Worm (Caenorhabditis elegans): ENCODE data around the gene sna-2.

Gene sna-2

ce11 chrIV:9795250-9795649, 17.8 kb upstream of the sna-2 start:
- TF ChIP-seq mls-2 (tag; optimal IDR thresholded peaks at IDR 0.05) (no peak), nhr-2 (tag; optimal IDR thresholded peaks at IDR 0.05) (no peak), tbx-8 (GFP tag; optimal IDR thresholded peaks at IDR 0.05) (no peak), blmp-1 (tag; optimal IDR thresholded peaks at IDR 0.05) (no peak), snpc-4 (tag; optimal IDR thresholded peaks at IDR 0.05) (no peak), unc-120 (tag; optimal IDR thresholded peaks at IDR 0.05; ENCODE audit: poor library complexity, severe bottlenecking) (no peak), ceh-83 (GFP tag; optimal IDR thresholded peaks at IDR 0.05) (no peak), flh-1 (GFP tag; optimal IDR thresholded peaks at IDR 0.05) (no peak)

- TF ChIP-seq lin-32 (GFP tag; optimal IDR thresholded peaks at IDR 0.05) = no peak
- TF ChIP-seq cnd-1 (tag; optimal IDR thresholded peaks at IDR 0.05) = no peak
- TF ChIP-seq zip-8 (tag; optimal IDR thresholded peaks at IDR 0.05) = no peak
- TF ChIP-seq ztf-11 (tag; optimal IDR thresholded peaks at IDR 0.05) = no peak
- TF ChIP-seq unc-62 (GFP tag; optimal IDR thresholded peaks at IDR 0.05) = no peak
- no peak for TF ChIP-seq mep-1 (tag; optimal IDR thresholded peaks at IDR 0.05)
- no peak for TF ChIP-seq elt-1 (tag; optimal IDR thresholded peaks at IDR 0.05; ENCODE audit: borderline replicate concordance, insufficient read depth)
- no peak for TF ChIP-seq drap-1 (GFP tag; optimal IDR thresholded peaks at IDR 0.05)
These were observed 13.3 kb upstream of the sna-2 start for ce11 chrIV:9790708-9791107.

DNA sequence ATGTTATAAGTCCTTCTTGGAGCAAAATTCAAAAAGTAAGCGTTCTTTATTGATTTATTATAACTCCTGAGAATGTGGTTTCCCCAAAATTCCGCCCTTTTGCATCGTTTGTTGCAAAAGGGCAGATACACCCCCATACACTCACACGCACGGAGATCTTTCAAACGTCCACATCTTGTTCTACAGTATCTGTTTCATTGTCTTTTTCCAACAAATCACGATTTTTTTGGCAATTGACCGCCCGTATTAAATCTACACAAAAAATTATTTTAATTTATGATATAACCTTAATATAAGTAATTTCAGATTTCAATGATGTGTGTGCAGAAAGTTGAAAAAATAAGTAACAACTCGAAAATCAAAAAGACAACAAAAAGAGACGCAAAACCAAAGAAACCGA, 12.1 kb upstream of the sna-2 start, which contains the start of gene T13F2.4:
TSS of gene T13F2.4 (plus strand) at position 301 of the 400 bp plus-strand sequence.
- TF ChIP-seq M03D4.4 (tag; optimal IDR thresholded peaks at IDR 0.05) = no peak
- no peak for TF ChIP-seq ceh-43 (GFP tag; optimal IDR thresholded peaks at IDR 0.05)
- TF ChIP-seq hlh-1 (tag; optimal IDR thresholded peaks at IDR 0.05) = no peak
- TF ChIP-seq mls-2 (tag; optimal IDR thresholded peaks at IDR 0.05) = no peak
- TF ChIP-seq flh-1 (GFP tag; optimal IDR thresholded peaks at IDR 0.05) = no peak
- TF ChIP-seq nhr-2 (tag; optimal IDR thresholded peaks at IDR 0.05) = no peak
- TF ChIP-seq ztf-11 (tag; optimal IDR thresholded peaks at IDR 0.05) = no peak

DNA sequence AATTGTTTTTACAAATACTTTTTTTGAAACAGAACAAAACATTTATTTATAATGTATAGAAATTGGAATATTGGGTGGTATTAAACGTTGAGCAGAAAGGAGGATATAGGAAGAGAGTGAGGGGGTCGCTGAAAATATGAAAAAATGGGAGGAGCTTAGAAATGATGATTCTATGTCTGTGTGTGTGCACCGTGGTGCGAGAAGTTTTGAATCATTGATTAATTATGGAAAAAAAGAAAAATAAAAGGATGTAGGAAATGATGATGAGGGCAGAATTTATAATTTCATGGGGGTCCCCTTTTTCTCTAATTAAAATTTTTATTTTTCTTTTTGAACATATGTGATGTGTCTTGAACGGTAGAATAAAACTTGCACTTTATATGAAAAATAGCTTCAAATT, 7.3 kb upstream of the sna-2 start, which contains the start of gene sre-4:
TSS of gene sre-4 (minus strand) at position 101 of the 400 bp plus-strand sequence.
- TF ChIP-seq ceh-39 (tag; optimal IDR thresholded peaks at IDR 0.05) (no peak), unc-120 (tag; optimal IDR thresholded peaks at IDR 0.05; ENCODE audit: poor library complexity, severe bottlenecking) (no peak), ceh-43 (GFP tag; optimal IDR thresholded peaks at IDR 0.05) (no peak), unc-39 (tag; optimal IDR thresholded peaks at IDR 0.05) (no peak), nhr-28 (tag; optimal IDR thresholded peaks at IDR 0.05) (no peak), snpc-4 (tag; optimal IDR thresholded peaks at IDR 0.05) (no peak), zip-8 (tag; optimal IDR thresholded peaks at IDR 0.05) (no peak), mls-2 (tag; optimal IDR thresholded peaks at IDR 0.05) (no peak)

ce11 chrIV:9778016-9778415, 582 bp upstream of the sna-2 start, which contains the start of gene T13F2.6:
Gene T13F2.6 (plus strand): TSS chrIV:9778321.
- TF ChIP-seq lin-32 (GFP tag; optimal IDR thresholded peaks at IDR 0.05) = no peak
- no peak for TF ChIP-seq hlh-1 (tag; optimal IDR thresholded peaks at IDR 0.05)
- no peak for TF ChIP-seq mep-1 (tag; optimal IDR thresholded peaks at IDR 0.05)
- no peak for TF ChIP-seq nhr-2 (tag; optimal IDR thresholded peaks at IDR 0.05)
- TF ChIP-seq ham-2 (GFP tag; optimal IDR thresholded peaks at IDR 0.05) = no peak
- no peak for TF ChIP-seq M03D4.4 (tag; optimal IDR thresholded peaks at IDR 0.05)
- no peak for TF ChIP-seq sem-2 (GFP tag; optimal IDR thresholded peaks at IDR 0.05)
- no peak for TF ChIP-seq cnd-1 (tag; optimal IDR thresholded peaks at IDR 0.05)
- no peak for TF ChIP-seq nhr-237 (tag; optimal IDR thresholded peaks at IDR 0.05)
- TF ChIP-seq unc-62 (GFP tag; optimal IDR thresholded peaks at IDR 0.05) = no peak
- TF ChIP-seq elt-3 (tag; optimal IDR thresholded peaks at IDR 0.05) = no peak

- TF ChIP-seq snpc-4 (tag; optimal IDR thresholded peaks at IDR 0.05) (no peak), ceh-43 (GFP tag; optimal IDR thresholded peaks at IDR 0.05) (peak; percentile 2), cnd-1 (tag; optimal IDR thresholded peaks at IDR 0.05) (peak; percentile 50), pha-4 (tag; optimal IDR thresholded peaks at IDR 0.05) (no peak), nhr-2 (tag; optimal IDR thresholded peaks at IDR 0.05) (peak; percentile 42), lsy-2 (tag; optimal IDR thresholded peaks at IDR 0.05) (peak; percentile 78), ceh-39 (tag; optimal IDR thresholded peaks at IDR 0.05) (peak; percentile 13), unc-39 (tag; optimal IDR thresholded peaks at IDR 0.05) (no peak)
These were observed 4.0 kb downstream of the sna-2 start for ce11 chrIV:9773441-9773840.
